Worm (Caenorhabditis elegans) whole organism, late embryonic: ENCODE data around the gene Y54G2A.16.

Source experiments
- C08G9.2 ChIP-seq: sonication (generic microtip); optimal IDR thresholded peaks from 2 replicates; lab custom pipeline; 2016; ENCODE audit warnings: mild to moderate bottlenecking, missing genetic modification characterization, moderate library complexity, missing compliant biosample characterization
- K02D7.2 ChIP-seq: sonication (generic microtip); optimal IDR thresholded peaks from 2 replicates; lab custom pipeline; 2017; ENCODE audit warnings: mild to moderate bottlenecking, missing genetic modification characterization, missing compliant biosample characterization
- ama-1 ChIP-seq: fragments of 150-350 bp; optimal IDR thresholded peaks from 2 replicates; lab custom pipeline; 2014
- ceh-22 ChIP-seq: sonication (generic microtip); optimal IDR thresholded peaks from 2 replicates; lab custom pipeline; 2017; ENCODE audit warnings: missing biosample characterization, missing genetic modification characterization
- hlh-30 ChIP-seq: sonication (generic microtip); optimal IDR thresholded peaks from 2 replicates; lab custom pipeline; 2017; ENCODE audit warnings: antibody characterized with exemption, missing genetic modification characterization, missing compliant biosample characterization; ENCODE audit not compliant: insufficient read depth
- lin-11 ChIP-seq: fragments of 200-800 bp; sonication (Bioruptor generic); optimal IDR thresholded peaks from 2 replicates; lab custom pipeline; 2018; ENCODE audit warnings: mild to moderate bottlenecking, missing genetic modification characterization, missing compliant biosample characterization
- mec-3 ChIP-seq: sonication (generic microtip); optimal IDR thresholded peaks from 2 replicates; lab custom pipeline; 2016; ENCODE audit warnings: borderline replicate concordance, missing genetic modification characterization, missing compliant biosample characterization
- nhr-232 ChIP-seq: sonication (generic microtip); optimal IDR thresholded peaks from 2 replicates; lab custom pipeline; 2016; ENCODE audit warnings: missing genetic modification characterization, missing compliant biosample characterization
- pax-1 ChIP-seq: fragments of 150-350 bp; optimal IDR thresholded peaks from 2 replicates; lab custom pipeline; 2014; ENCODE audit warnings: missing biosample characterization, missing genetic modification characterization
- unc-55 ChIP-seq: sonication (generic microtip); optimal IDR thresholded peaks from 2 replicates; lab custom pipeline; 2017; ENCODE audit warnings: missing biosample characterization, missing genetic modification reagents, missing genetic modification characterization

ce11 chrIV:2893486-2893842, 28.8 kb upstream of the Y54G2A.16 start:
- TF ChIP-seq unc-55: no peak
- no peak for TF ChIP-seq lin-11 (tag; lab: Kevin White, UChicago)
- TF ChIP-seq pax-1: no peak
- TF ChIP-seq K02D7.2 (tag; lab: Kevin White, UChicago): no peak
- TF ChIP-seq ceh-22 (tag; lab: Kevin White, UChicago): no peak
- no peak for TF ChIP-seq mec-3
- TF ChIP-seq nhr-232: no peak
- TF ChIP-seq hlh-30 (tag; lab: Kevin White, UChicago): no peak
- TF ChIP-seq C08G9.2: no peak
- TF ChIP-seq ama-1 (lab: Kevin White, UChicago): no peak
